Worm (Caenorhabditis elegans): ENCODE data around the gene fbxa-190.

ce11 chrX:1337009-1337408 lies 34.8 kb upstream of the fbxa-190 start, which contains the start of gene ttr-37:
- no peak for TF ChIP-seq tab-1 (GFP tag; IDR thresholded peaks at IDR 0.05)
- TF ChIP-seq flt-1 (GFP tag; IDR thresholded peaks at IDR 0.05): no peak
- no peak for TF ChIP-seq ztf-23 (GFP tag; IDR thresholded peaks at IDR 0.05)
